Worm (Caenorhabditis elegans) whole organism, young adult: ENCODE data around the gene F54E4.2.
A peak's percentile ranks its signal among the peaks of the same experiment; 100 is the strongest.

ENCODE experiments used
- B0019.2 ChIP-seq: fragments of 200-800 bp; sonication (Bioruptor generic); conservative IDR thresholded peaks from 2 replicates; pipeline ENCODE4 v1.3.6; 2022; ENCODE audit warnings: missing genetic modification reagents, missing genetic modification characterization, missing compliant biosample characterization
- F23B12.7 ChIP-seq: sonication (generic microtip); optimal IDR thresholded peaks from 2 replicates; lab custom pipeline; 2017; ENCODE audit warnings: missing genetic modification characterization, mild to moderate bottlenecking, missing compliant biosample characterization, antibody characterized with exemption, moderate library complexity; ENCODE audit not compliant: insufficient read depth
- F37B4.10 ChIP-seq: fragments of 200-800 bp; sonication (Bioruptor generic); IDR thresholded peaks from 2 replicates; pipeline ENCODE4 v1.3.6; 2022; ENCODE audit warnings: missing genetic modification characterization, missing compliant biosample characterization
- F49E8.2 ChIP-seq: sonication (generic microtip); optimal IDR thresholded peaks from 3 replicates; lab custom pipeline; 2017; ENCODE audit warnings: missing genetic modification characterization, mild to moderate bottlenecking, missing compliant biosample characterization, antibody characterized with exemption, moderate library complexity; ENCODE audit not compliant: insufficient read depth
- F55B11.4 ChIP-seq: sonication (generic microtip); optimal IDR thresholded peaks from 2 replicates; lab custom pipeline; 2016; ENCODE audit warnings: missing compliant biosample characterization, missing genetic modification characterization, borderline replicate concordance; ENCODE audit not compliant: insufficient read depth
- F57C9.4 ChIP-seq: sonication (generic microtip); optimal IDR thresholded peaks from 2 replicates; lab custom pipeline; 2017; ENCODE audit warnings: mild to moderate bottlenecking, missing genetic modification characterization, missing compliant biosample characterization
- Y56A3A.18 ChIP-seq: fragments of 200-800 bp; sonication (Bioruptor generic); IDR thresholded peaks from 2 replicates; pipeline ENCODE4 v1.3.6; 2022; ENCODE audit warnings: missing genetic modification reagents, missing genetic modification characterization, missing compliant biosample characterization
- Y95B8A.8 ChIP-seq: fragments of 200-800 bp; sonication (Bioruptor generic); IDR thresholded peaks from 2 replicates; pipeline ENCODE4 v1.3.6; 2022; ENCODE audit warnings: missing genetic modification reagents, missing genetic modification characterization, missing compliant biosample characterization
- aptf-3 ChIP-seq: fragments of 200-800 bp; sonication (Bioruptor generic); IDR thresholded peaks from 2 replicates; pipeline ENCODE4 v1.3.6; 2022; ENCODE audit warnings: missing genetic modification characterization, missing compliant biosample characterization
- attf-3 ChIP-seq: fragments of 200-800 bp; sonication (Bioruptor generic); conservative IDR thresholded peaks from 2 replicates; pipeline ENCODE4 v1.3.6; 2022; ENCODE audit warnings: missing genetic modification reagents, missing genetic modification characterization, missing compliant biosample characterization
- bed-2 ChIP-seq: fragments of 200-800 bp; sonication (Bioruptor generic); IDR thresholded peaks from 2 replicates; pipeline ENCODE4 v1.3.6; 2022; ENCODE audit warnings: missing genetic modification reagents, missing genetic modification characterization, missing compliant biosample characterization
- cebp-2 ChIP-seq: fragments of 200-800 bp; sonication (Bioruptor generic); IDR thresholded peaks from 2 replicates; pipeline ENCODE4 v1.3.6; 2022; ENCODE audit warnings: missing genetic modification characterization, missing compliant biosample characterization
- ceh-79 ChIP-seq: sonication (generic microtip); optimal IDR thresholded peaks from 2 replicates; lab custom pipeline; 2017; ENCODE audit warnings: mild to moderate bottlenecking, missing genetic modification characterization, missing compliant biosample characterization
- dox-1 ChIP-seq: fragments of 200-800 bp; sonication (Bioruptor generic); IDR thresholded peaks from 2 replicates; pipeline ENCODE4 v1.3.6; 2022; ENCODE audit warnings: missing genetic modification reagents, missing genetic modification characterization, missing compliant biosample characterization
- fkh-3 ChIP-seq: sonication (generic microtip); optimal IDR thresholded peaks from 2 replicates; lab custom pipeline; 2016; ENCODE audit warnings: mild to moderate bottlenecking, missing genetic modification characterization, missing compliant biosample characterization
- him-1 ChIP-seq: sonication (generic microtip); optimal IDR thresholded peaks from 2 replicates; lab custom pipeline; 2016; ENCODE audit warnings: missing genotype, missing genetic modification reagents, missing genetic modification characterization, missing compliant biosample characterization
- hlh-26 ChIP-seq: fragments of 200-800 bp; sonication (Bioruptor generic); conservative IDR thresholded peaks from 2 replicates; pipeline ENCODE4 v1.3.6; 2022; ENCODE audit warnings: missing genetic modification reagents, missing genetic modification characterization, missing compliant biosample characterization
- hmg-1.2 ChIP-seq: fragments of 200-800 bp; sonication (Bioruptor generic); IDR thresholded peaks from 2 replicates; pipeline ENCODE4 v1.3.6; 2022; ENCODE audit warnings: missing genetic modification reagents, missing genetic modification characterization, missing compliant biosample characterization
- lir-1 ChIP-seq: fragments of 200-800 bp; sonication (Bioruptor generic); conservative IDR thresholded peaks from 2 replicates; pipeline ENCODE4 v1.3.6; 2022; ENCODE audit warnings: missing genetic modification reagents, missing genetic modification characterization, missing compliant biosample characterization
- lsy-27 ChIP-seq: sonication (generic microtip); optimal IDR thresholded peaks from 2 replicates; lab custom pipeline; 2017; ENCODE audit warnings: missing genetic modification characterization, mild to moderate bottlenecking, missing compliant biosample characterization, antibody characterized with exemption, missing genotype, borderline replicate concordance; ENCODE audit not compliant: insufficient read depth
- madf-10 ChIP-seq: sonication (generic microtip); optimal IDR thresholded peaks from 2 replicates; lab custom pipeline; 2016; ENCODE audit warnings: mild to moderate bottlenecking, missing genetic modification characterization, missing compliant biosample characterization
- mel-28 ChIP-seq: sonication (generic microtip); optimal IDR thresholded peaks from 2 replicates; lab custom pipeline; 2016; ENCODE audit warnings: borderline replicate concordance, mild to moderate bottlenecking, missing genetic modification characterization, missing compliant biosample characterization
- snpc-1.1 ChIP-seq: sonication (generic microtip); optimal IDR thresholded peaks from 2 replicates; lab custom pipeline; 2017; ENCODE audit warnings: missing genetic modification characterization, mild to moderate bottlenecking, missing compliant biosample characterization, antibody characterized with exemption, moderate library complexity, missing genotype, missing genetic modification reagents; ENCODE audit not compliant: insufficient read depth
- snpc-4 ChIP-seq, 5 experiments: fragments of 150-350 bp in 1 of 5; sonication (generic microtip) in 4 of 5; optimal IDR thresholded peaks; 2 replicates each; lab custom pipeline; 2014 to 2018; ENCODE audit warnings: missing genetic modification characterization in 5 of 5, missing biosample characterization in 3 of 5, antibody characterized with exemption in 2 of 5, mild to moderate bottlenecking in 2 of 5, missing compliant biosample characterization in 2 of 5, missing genotype in 2 of 5, moderate library complexity in 2 of 5, missing genetic modification reagents in 1 of 5
- unc-62 ChIP-seq: fragments of 150-350 bp; optimal IDR thresholded peaks from 2 replicates; lab custom pipeline; 2014; ENCODE audit warnings: missing biosample characterization, missing genetic modification reagents, missing genetic modification characterization
- zim-3 ChIP-seq: sonication (generic microtip); optimal IDR thresholded peaks from 2 replicates; lab custom pipeline; 2017; ENCODE audit warnings: mild to moderate bottlenecking, missing genetic modification characterization, moderate library complexity, missing compliant biosample characterization
- ztf-22 ChIP-seq: fragments of 200-800 bp; sonication (Bioruptor generic); optimal IDR thresholded peaks from 2 replicates; lab custom pipeline; 2018; ENCODE audit warnings: mild to moderate bottlenecking, missing genetic modification characterization, moderate library complexity, missing compliant biosample characterization

Gene F54E4.2

ce11 chrX:14664028-14664427 lies 35.3 kb upstream of the F54E4.2 start, which contains the start of gene C26G2.2 (continued):
- TF ChIP-seq F57C9.4 (tag; lab: Kevin White, UChicago) (no peak), ceh-79 (tag; lab: Kevin White, UChicago) (no peak)
- TF ChIP-seq, all 124 proteins: peak for 0

ce11 chrX:14662460-14662859 lies 33.7 kb upstream of the F54E4.2 start:
- TF ChIP-seq attf-3 (GFP tag; lab: Robert Waterston, UW) (no peak), zim-3 (tag; lab: Kevin White, UChicago) (no peak), fkh-3 (tag; lab: Kevin White, UChicago) (no peak), F55B11.4 (tag; lab: Kevin White, UChicago) (no peak), unc-62 (GFP tag; lab: Kevin White, UChicago) (no peak)

- TF ChIP-seq B0019.2 (GFP tag; lab: Robert Waterston, UW) (no peak), dox-1 (GFP tag; lab: Robert Waterston, UW) (no peak), F37B4.10 (GFP tag; lab: Robert Waterston, UW) (0 out of 2 replicates have a peak, but pooled peaks have one; percentile 62), ztf-22 (GFP tag; lab: Kevin White, UChicago) (no peak), F23B12.7 (tag; lab: Kevin White, UChicago) (no peak), Y56A3A.18 (GFP tag; lab: Robert Waterston, UW) (no peak), bed-2 (GFP tag; lab: Robert Waterston, UW) (no peak), snpc-1.1 (peak; percentile 27), mel-28 (tag; lab: Kevin White, UChicago) (no peak), snpc-4 (GFP tag; optimal IDR thresholded peaks at IDR 0.05; lab: Kevin White, UChicago) (no peak), snpc-4 (tag; optimal IDR thresholded peaks at IDR 0.05; lab: Kevin White, UChicago) (peak in 2 of 4 experiments; percentile 73 to 79), madf-10 (tag; lab: Kevin White, UChicago) (no peak), F49E8.2 (tag; lab: Kevin White, UChicago) (no peak)
- TF ChIP-seq, all 124 proteins: peak for 3
These were observed 33.2 kb upstream of the F54E4.2 start for ce11 chrX:14661918-14662317.

ce11 chrX:14659454-14659853 lies 30.7 kb upstream of the F54E4.2 start:
- TF ChIP-seq Y95B8A.8 (GFP tag; lab: Robert Waterston, UW): no peak
- TF ChIP-seq cebp-2 (GFP tag; lab: Robert Waterston, UW): 0 out of 2 replicates have a peak, but pooled peaks have one; percentile 14
- TF ChIP-seq, all 124 proteins: peak for 1

- TF ChIP-seq cebp-2 (GFP tag; lab: Robert Waterston, UW): no peak
- TF ChIP-seq snpc-4 (GFP tag; optimal IDR thresholded peaks at IDR 0.05; lab: Kevin White, UChicago): no peak
- peak in 3 of 4 experiments; percentile 59 to 84 (median 76) for TF ChIP-seq snpc-4 (tag; optimal IDR thresholded peaks at IDR 0.05; lab: Kevin White, UChicago)
- TF ChIP-seq lsy-27: no peak
- TF ChIP-seq aptf-3 (GFP tag; lab: Robert Waterston, UW): no peak
These were observed 28.7 kb upstream of the F54E4.2 start for ce11 chrX:14657445-14657844.

ce11 chrX:14654668-14655067 lies 26.0 kb upstream of the F54E4.2 start, which contains the start of gene syg-2:
TSS of gene syg-2 (plus strand) at chrX:14654968.
- TF ChIP-seq lir-1 (GFP tag; lab: Robert Waterston, UW): no peak
- no peak for TF ChIP-seq dox-1 (GFP tag; lab: Robert Waterston, UW)
- TF ChIP-seq hmg-1.2 (GFP tag; lab: Robert Waterston, UW): no peak
- TF ChIP-seq hlh-26 (GFP tag; lab: Robert Waterston, UW): no peak
- no peak for TF ChIP-seq him-1 (tag; lab: Kevin White, UChicago)
